Worm (Caenorhabditis elegans) whole organism, L4 larva: ENCODE measurements around the gene sre-27.

Experiments
- F26F4.8 ChIP-seq: fragments of 200-800 bp; sonication (Bioruptor generic); conservative IDR thresholded peaks from 2 replicates; pipeline ENCODE4 v1.3.6; 2022; ENCODE audit warnings: missing genetic modification characterization, missing compliant biosample characterization
- T20F7.1 ChIP-seq: fragments of 200-800 bp; sonication (Bioruptor generic); optimal IDR thresholded peaks from 2 replicates; lab custom pipeline; 2018; ENCODE audit warnings: mild to moderate bottlenecking, missing genetic modification characterization, missing compliant biosample characterization
- aha-1 ChIP-seq: fragments of 150-350 bp; peaks from one replicate; lab custom pipeline; 2014; ENCODE audit warnings: missing biosample characterization, missing genetic modification characterization
- arid-1 ChIP-seq: fragments of 200-800 bp; sonication (Bioruptor generic); conservative IDR thresholded peaks from 2 replicates; pipeline ENCODE4 v1.3.6; 2022; ENCODE audit warnings: missing genetic modification reagents, missing genetic modification characterization, missing compliant biosample characterization
- attf-4 ChIP-seq: sonication (generic microtip); optimal IDR thresholded peaks from 3 replicates; lab custom pipeline; 2017; ENCODE audit warnings: missing biosample characterization, missing genetic modification characterization
- ceh-32 ChIP-seq: sonication (generic microtip); optimal IDR thresholded peaks from 2 replicates; lab custom pipeline; 2016; ENCODE audit warnings: mild to moderate bottlenecking, missing genetic modification characterization, missing compliant biosample characterization; ENCODE audit not compliant: poor library complexity
- ceh-44 ChIP-seq: fragments of 200-800 bp; sonication (Bioruptor generic); IDR thresholded peaks from 2 replicates; pipeline ENCODE4 v1.3.6; 2022; ENCODE audit warnings: missing genetic modification reagents, missing genetic modification characterization, missing compliant biosample characterization
- ceh-62 ChIP-seq: sonication (generic microtip); optimal IDR thresholded peaks from 2 replicates; lab custom pipeline; 2017; ENCODE audit warnings: missing biosample characterization, missing genetic modification characterization
- ceh-82 ChIP-seq: sonication (generic microtip); optimal IDR thresholded peaks from 2 replicates; lab custom pipeline; 2017; ENCODE audit warnings: missing biosample characterization, missing genetic modification characterization
- ces-1 ChIP-seq: fragments of 150-350 bp; sonication (generic microtip); optimal IDR thresholded peaks from 4 replicates; lab custom pipeline; 2014; ENCODE audit warnings: missing biosample characterization, missing genetic modification reagents, missing genetic modification characterization
- ctbp-1 ChIP-seq: fragments of 200-800 bp; sonication (Bioruptor generic); IDR thresholded peaks from 2 replicates; pipeline ENCODE4 v1.3.6; 2022; ENCODE audit warnings: missing genetic modification reagents, missing genetic modification characterization, missing compliant biosample characterization
- daf-16 ChIP-seq, 3 experiments: sonication (generic microtip); optimal IDR thresholded peaks; 2 replicates each; lab custom pipeline; 2016 to 2017; ENCODE audit warnings: missing genetic modification characterization in 3 of 3, missing genetic modification reagents in 3 of 3, mild to moderate bottlenecking in 2 of 3, missing compliant biosample characterization in 2 of 3, missing biosample characterization in 1 of 3, moderate library complexity in 1 of 3
- dmd-8 ChIP-seq: fragments of 200-800 bp; sonication (Bioruptor generic); IDR thresholded peaks from 2 replicates; pipeline ENCODE4 v1.3.6; 2022; ENCODE audit warnings: missing genetic modification characterization, missing compliant biosample characterization
- dmd-9 ChIP-seq: fragments of 200-800 bp; sonication (Bioruptor generic); IDR thresholded peaks from 2 replicates; pipeline ENCODE4 v1.3.6; 2022; ENCODE audit warnings: missing genetic modification reagents, missing genetic modification characterization, missing compliant biosample characterization
- duxl-1 ChIP-seq: sonication (generic microtip); optimal IDR thresholded peaks from 2 replicates; lab custom pipeline; 2016; ENCODE audit warnings: mild to moderate bottlenecking, missing genetic modification characterization, moderate library complexity, missing compliant biosample characterization; ENCODE audit not compliant: poor library complexity
- egl-27 ChIP-seq: sonication (generic microtip); optimal IDR thresholded peaks from 3 replicates; lab custom pipeline; 2017; ENCODE audit warnings: missing biosample characterization, missing genetic modification reagents, missing genetic modification characterization
- hif-1 ChIP-seq, 2 experiments: sonication (generic microtip); optimal IDR thresholded peaks; 2 replicates each; lab custom pipeline; 2016 to 2017; ENCODE audit warnings: missing compliant biosample characterization in 2 of 2, missing genetic modification characterization in 2 of 2, missing genetic modification reagents in 2 of 2, missing genotype in 2 of 2, mild to moderate bottlenecking in 1 of 2
- hlh-30 ChIP-seq: sonication (generic microtip); optimal IDR thresholded peaks from 2 replicates; lab custom pipeline; 2017; ENCODE audit warnings: antibody characterized with exemption, mild to moderate bottlenecking, missing genetic modification characterization, missing compliant biosample characterization; ENCODE audit not compliant: insufficient read depth
- hmg-1.1 ChIP-seq: fragments of 200-800 bp; sonication (Bioruptor generic); IDR thresholded peaks from 2 replicates; pipeline ENCODE4 v1.3.6; 2022; ENCODE audit warnings: missing genetic modification reagents, missing genetic modification characterization, missing compliant biosample characterization
- lin-15B ChIP-seq: fragments of 150-350 bp; sonication (generic microtip); optimal IDR thresholded peaks from 3 replicates; lab custom pipeline; 2014; ENCODE audit warnings: missing biosample characterization, missing genetic modification characterization
- lsy-2 ChIP-seq, 2 experiments: fragments of 150-350 bp in 1 of 2; sonication (generic microtip) in 1 of 2; optimal IDR thresholded peaks; 2 replicates each; lab custom pipeline; 2014 to 2017; ENCODE audit warnings: missing biosample characterization in 2 of 2, missing genetic modification characterization in 2 of 2
- madf-5 ChIP-seq, 2 experiments: fragments of 200-800 bp; sonication (Bioruptor generic); IDR thresholded peaks; 2 replicates each; pipeline ENCODE4 v1.3.6; 2022; ENCODE audit warnings: missing compliant biosample characterization in 2 of 2, missing genetic modification characterization in 2 of 2
- mdl-1 ChIP-seq, 2 experiments: fragments of 150-350 bp in 1 of 2; sonication (generic microtip) in 1 of 2; optimal IDR thresholded peaks; 2 replicates each; lab custom pipeline; 2014 to 2017; ENCODE audit warnings: missing biosample characterization in 2 of 2, missing genetic modification characterization in 2 of 2
- mep-1 ChIP-seq: fragments of 150-350 bp; sonication (generic microtip); optimal IDR thresholded peaks from 3 replicates; lab custom pipeline; 2014; ENCODE audit warnings: missing biosample characterization, missing genetic modification characterization
- mxl-2 ChIP-seq: fragments of 200-800 bp; sonication (Bioruptor generic); conservative IDR thresholded peaks from 2 replicates; pipeline ENCODE4 v1.3.6; 2022; ENCODE audit warnings: missing genetic modification reagents, missing genetic modification characterization, missing compliant biosample characterization
- nhr-10 ChIP-seq: fragments of 150-350 bp; optimal IDR thresholded peaks from 2 replicates; lab custom pipeline; 2014; ENCODE audit warnings: missing biosample characterization, missing genetic modification characterization
- nhr-102 ChIP-seq: sonication (generic microtip); optimal IDR thresholded peaks from 2 replicates; lab custom pipeline; 2016; ENCODE audit warnings: mild to moderate bottlenecking, missing genetic modification characterization, moderate library complexity, missing compliant biosample characterization
- nhr-237 ChIP-seq: sonication (generic microtip); optimal IDR thresholded peaks from 2 replicates; lab custom pipeline; 2017; ENCODE audit warnings: missing biosample characterization, missing genetic modification characterization
- nhr-25 ChIP-seq: sonication (generic microtip); optimal IDR thresholded peaks from 2 replicates; lab custom pipeline; 2017; ENCODE audit warnings: missing genetic modification characterization, mild to moderate bottlenecking, missing compliant biosample characterization, antibody characterized with exemption, moderate library complexity, borderline replicate concordance; ENCODE audit not compliant: insufficient read depth
- nhr-28 ChIP-seq: fragments of 150-350 bp; optimal IDR thresholded peaks from 2 replicates; lab custom pipeline; 2014; ENCODE audit warnings: missing biosample characterization, missing genetic modification characterization
- nhr-41 ChIP-seq: fragments of 200-800 bp; sonication (Bioruptor generic); IDR thresholded peaks from 2 replicates; pipeline ENCODE4 v1.3.6; 2022; ENCODE audit warnings: missing genetic modification reagents, missing genetic modification characterization, missing compliant biosample characterization
- nhr-42 ChIP-seq: fragments of 200-800 bp; sonication (Bioruptor generic); IDR thresholded peaks from 2 replicates; pipeline ENCODE4 v1.3.6; 2022; ENCODE audit warnings: missing genetic modification characterization, missing compliant biosample characterization
- nhr-48 ChIP-seq: sonication (generic microtip); optimal IDR thresholded peaks from 2 replicates; lab custom pipeline; 2016; ENCODE audit warnings: mild to moderate bottlenecking, missing genetic modification characterization, missing compliant biosample characterization
- nhr-6 ChIP-seq: fragments of 150-350 bp; optimal IDR thresholded peaks from 2 replicates; lab custom pipeline; 2014; ENCODE audit warnings: missing biosample characterization, missing genetic modification characterization
- php-3 ChIP-seq: fragments of 200-800 bp; sonication (Bioruptor generic); IDR thresholded peaks from 2 replicates; pipeline ENCODE4 v1.3.6; 2022; ENCODE audit warnings: missing genetic modification reagents, missing genetic modification characterization, missing compliant biosample characterization
- saeg-2 ChIP-seq: fragments of 200-800 bp; sonication (Bioruptor generic); IDR thresholded peaks from 2 replicates; pipeline ENCODE4 v1.3.6; 2022; ENCODE audit warnings: missing genetic modification reagents, missing genetic modification characterization, missing compliant biosample characterization
- sdz-12 ChIP-seq: fragments of 200-800 bp; sonication (Bioruptor generic); optimal IDR thresholded peaks from 2 replicates; lab custom pipeline; 2018; ENCODE audit warnings: mild to moderate bottlenecking, missing genetic modification characterization, missing compliant biosample characterization
- snpc-1.2 ChIP-seq: fragments of 200-800 bp; sonication (Bioruptor generic); IDR thresholded peaks from 2 replicates; pipeline ENCODE4 v1.3.6; 2022; ENCODE audit warnings: missing genetic modification reagents, missing genetic modification characterization, missing compliant biosample characterization
- unc-39 ChIP-seq: sonication (generic microtip); optimal IDR thresholded peaks from 2 replicates; lab custom pipeline; 2017; ENCODE audit warnings: missing biosample characterization, missing genetic modification characterization
- zfp-3 ChIP-seq: fragments of 200-800 bp; sonication (Bioruptor generic); conservative IDR thresholded peaks from 2 replicates; pipeline ENCODE4 v1.3.6; 2022; ENCODE audit warnings: missing genetic modification reagents, missing genetic modification characterization, missing compliant biosample characterization
- ztf-11 ChIP-seq: fragments of 150-350 bp; optimal IDR thresholded peaks from 2 replicates; lab custom pipeline; 2014; ENCODE audit warnings: missing biosample characterization, missing genetic modification characterization

The sre-27 gene

DNA sequence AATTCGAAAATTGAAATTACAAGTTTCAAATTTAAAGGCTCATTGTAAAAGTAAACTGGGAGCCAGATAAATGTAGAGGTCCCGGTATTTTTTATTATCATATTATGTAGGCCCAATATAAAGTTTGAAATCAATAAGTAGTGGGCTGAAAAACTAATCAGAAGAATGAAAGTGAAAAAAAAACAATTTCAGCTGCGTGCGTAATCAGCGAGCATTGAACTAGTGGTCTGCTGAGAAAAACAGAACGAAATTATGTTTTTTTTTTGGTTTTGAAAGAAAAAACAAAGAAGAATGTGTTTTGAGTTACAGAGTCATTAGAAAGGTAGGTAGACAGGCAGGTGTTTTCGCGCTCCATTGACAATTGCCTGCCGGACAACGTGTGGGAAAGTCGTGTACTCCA is 8.7 kb downstream of the sre-27 start, which contains the start of gene sre-31:
Gene sre-31 (minus strand): TSS at position 101 of the 400 bp plus-strand sequence.
- TF ChIP-seq ceh-44 (GFP tag; lab: Robert Waterston, UW), result no peak
- TF ChIP-seq ctbp-1 (GFP tag; lab: Robert Waterston, UW), result no peak
- TF ChIP-seq ceh-82 (tag; lab: Kevin White, UChicago), result no peak
- TF ChIP-seq attf-4 (tag; lab: Kevin White, UChicago), result no peak
- no peak for TF ChIP-seq nhr-48 (tag; lab: Kevin White, UChicago)
- no peak for TF ChIP-seq duxl-1 (tag; lab: Kevin White, UChicago)
- no peak for TF ChIP-seq zfp-3 (GFP tag; lab: Robert Waterston, UW)
- no peak for TF ChIP-seq ceh-32 (tag; lab: Kevin White, UChicago)
- TF ChIP-seq nhr-6 (tag; lab: Kevin White, UChicago), result no peak
- no peak for TF ChIP-seq aha-1 (tag; lab: Kevin White, UChicago)
- TF ChIP-seq T20F7.1 (GFP tag; lab: Kevin White, UChicago), result no peak
- no peak for TF ChIP-seq php-3 (GFP tag; lab: Robert Waterston, UW)
- TF ChIP-seq egl-27 (tag; lab: Kevin White, UChicago), result no peak
- no peak for TF ChIP-seq nhr-237
- TF ChIP-seq dmd-9 (GFP tag; lab: Robert Waterston, UW), result no peak
- no peak for TF ChIP-seq unc-39 (tag; lab: Kevin White, UChicago)
- TF ChIP-seq hmg-1.1 (GFP tag; lab: Robert Waterston, UW), result no peak

DNA sequence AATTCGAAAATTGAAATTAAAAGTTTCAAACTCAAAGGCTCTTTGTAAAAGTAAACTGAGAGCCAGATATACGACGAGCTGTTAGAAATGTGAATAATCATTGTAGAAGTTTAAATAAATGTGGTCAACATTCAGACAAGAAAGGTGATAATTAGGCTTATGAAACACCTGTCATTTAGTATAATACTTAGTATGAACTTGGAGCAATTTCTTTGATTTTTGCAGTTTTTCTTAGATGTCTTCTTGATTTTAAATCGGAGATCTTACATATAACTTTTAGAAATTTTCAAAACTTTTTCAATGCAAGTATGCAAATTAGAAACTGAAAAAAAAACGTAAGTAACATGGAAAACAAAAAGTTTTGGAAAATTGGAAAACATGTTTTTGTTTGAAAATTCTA is 11.0 kb downstream of the sre-27 start, which contains the start of gene sre-30:
Gene sre-30 (minus strand): TSS at position 101 of the 400 bp plus-strand sequence.
- no peak for TF ChIP-seq ceh-62 (tag; lab: Kevin White, UChicago)
- TF ChIP-seq nhr-102 (tag; lab: Kevin White, UChicago), result no peak
- TF ChIP-seq ces-1 (GFP tag; lab: Kevin White, UChicago), result no peak

DNA sequence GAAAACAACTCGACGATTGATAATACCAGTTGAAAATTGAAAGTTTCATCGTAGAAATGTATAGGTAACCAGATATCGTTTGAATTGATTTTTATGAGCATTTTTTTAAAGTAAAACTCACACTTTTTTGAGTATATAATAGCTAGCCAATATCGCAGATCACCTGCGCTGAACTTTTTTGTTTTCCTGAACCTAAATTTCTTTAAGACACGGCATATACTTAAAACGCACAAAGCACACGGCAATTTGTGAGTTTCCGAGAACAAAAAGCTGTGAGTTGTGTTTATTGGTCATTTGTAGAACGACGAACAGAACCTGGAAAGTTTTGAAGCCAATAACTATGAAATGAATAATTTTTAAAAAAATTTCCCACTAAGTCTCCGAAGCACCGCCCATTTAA is 15.6 kb downstream of the sre-27 start, which contains the start of gene sre-29:
Gene sre-29 (minus strand): TSS at position 101 of the 400 bp plus-strand sequence.
- no peak for TF ChIP-seq saeg-2 (GFP tag; lab: Robert Waterston, UW)
- no peak for TF ChIP-seq snpc-1.2 (GFP tag; lab: Robert Waterston, UW)
- TF ChIP-seq T20F7.1 (GFP tag; lab: Kevin White, UChicago), result no peak
- no peak for TF ChIP-seq ctbp-1 (GFP tag; lab: Robert Waterston, UW)
- TF ChIP-seq nhr-25 (tag; lab: Kevin White, UChicago), result no peak
- no peak for TF ChIP-seq madf-5 (GFP tag; IDR thresholded peaks at IDR 0.05; lab: Robert Waterston, UW)
- TF ChIP-seq sdz-12 (GFP tag; lab: Kevin White, UChicago), result no peak
- TF ChIP-seq lsy-2 (tag; optimal IDR thresholded peaks at IDR 0.05; lab: Kevin White, UChicago), result no peak
- TF ChIP-seq ztf-11 (tag; lab: Kevin White, UChicago), result no peak
- no peak for TF ChIP-seq mxl-2 (GFP tag; lab: Robert Waterston, UW)
- TF ChIP-seq hlh-30 (tag; lab: Kevin White, UChicago), result no peak
- TF ChIP-seq, all 104 proteins: peak for 0

DNA sequence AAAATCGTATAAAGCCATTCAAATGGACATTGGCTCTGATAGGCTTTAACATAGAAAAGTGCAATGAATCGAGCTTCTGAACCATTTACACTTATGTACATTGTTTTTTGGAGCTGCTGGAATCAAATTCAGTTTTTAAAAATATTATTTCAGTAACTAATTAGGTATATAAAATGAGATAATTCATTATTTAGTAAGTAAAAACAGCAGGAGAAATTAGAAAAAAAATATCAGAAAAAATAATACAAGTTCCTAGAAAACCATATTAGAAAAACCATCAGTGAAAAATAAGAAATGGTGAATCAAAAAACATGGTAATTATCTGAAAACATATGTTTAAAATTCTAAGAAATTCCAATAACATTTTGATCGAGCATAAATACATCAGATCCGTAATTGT is 19.8 kb downstream of the sre-27 start, which contains the start of gene F57G9.7:
Gene F57G9.7 (minus strand): TSS at position 101 of the 400 bp plus-strand sequence.
- TF ChIP-seq mdl-1 (tag; optimal IDR thresholded peaks at IDR 0.05; lab: Kevin White, UChicago), result no peak
- no peak for TF ChIP-seq snpc-1.2 (GFP tag; lab: Robert Waterston, UW)
- no peak for TF ChIP-seq nhr-42 (GFP tag; lab: Robert Waterston, UW)
- no peak for TF ChIP-seq arid-1 (GFP tag; lab: Robert Waterston, UW)
- no peak for TF ChIP-seq F26F4.8 (GFP tag; lab: Robert Waterston, UW)
- no peak for TF ChIP-seq ztf-11 (tag; lab: Kevin White, UChicago)
- TF ChIP-seq mep-1 (tag; lab: Kevin White, UChicago), result no peak
- no peak for TF ChIP-seq daf-16 (GFP tag; optimal IDR thresholded peaks at IDR 0.05; lab: Kevin White, UChicago)
- TF ChIP-seq daf-16 (tag; optimal IDR thresholded peaks at IDR 0.05; lab: Kevin White, UChicago), result no peak
- TF ChIP-seq unc-39 (tag; lab: Kevin White, UChicago), result no peak
- TF ChIP-seq ctbp-1 (GFP tag; lab: Robert Waterston, UW), result no peak
- no peak for TF ChIP-seq dmd-8
- TF ChIP-seq nhr-41 (GFP tag; lab: Robert Waterston, UW), result no peak
- no peak for TF ChIP-seq hif-1 (tag; optimal IDR thresholded peaks at IDR 0.05; lab: Kevin White, UChicago)
- TF ChIP-seq nhr-28 (tag; lab: Kevin White, UChicago), result no peak
- TF ChIP-seq lin-15B (tag; lab: Kevin White, UChicago), result no peak
- no peak for TF ChIP-seq nhr-10 (tag; lab: Kevin White, UChicago)
